Worm (Caenorhabditis elegans): ENCODE measurements around the gene ZK666.2.
A peak's percentile ranks its signal among the peaks of the same experiment; 100 is the strongest.

- no peak for TF ChIP-seq cey-2 (tag; optimal IDR thresholded peaks at IDR 0.05; ENCODE audit: borderline replicate concordance, insufficient read depth)
- TF ChIP-seq F10B5.3 (tag; optimal IDR thresholded peaks at IDR 0.05): no peak
- peak in 1 of 2 experiments; percentile 90 for TF ChIP-seq unc-62 (GFP tag; optimal IDR thresholded peaks at IDR 0.05 in 1 of 2)
- TF ChIP-seq unc-62 (tag; optimal IDR thresholded peaks at IDR 0.05): no peak
- no peak for TF ChIP-seq lir-3 (tag; optimal IDR thresholded peaks at IDR 0.05)
- TF ChIP-seq fos-1 (tag; optimal IDR thresholded peaks at IDR 0.05): no peak
- no peak for TF ChIP-seq lin-13 (GFP tag; optimal IDR thresholded peaks at IDR 0.05)
- TF ChIP-seq lin-39 (tag; optimal IDR thresholded peaks at IDR 0.05): no peak
Observed at ce11 chrII:10507906-10508305, 36.2 kb upstream of the ZK666.2 start.

Data from whole organism, L4 larva.